Worm (Caenorhabditis elegans) whole organism, midembryonic: ENCODE data around the gene srx-23.

Experiments
- cog-1 ChIP-seq: sonication (generic microtip); optimal IDR thresholded peaks from 2 replicates; lab custom pipeline; 2016; ENCODE audit warnings: missing genetic modification characterization, missing compliant biosample characterization
- flt-1 ChIP-seq: fragments of 200-800 bp; sonication (Bioruptor generic); IDR thresholded peaks from 2 replicates; pipeline ENCODE4 v1.3.6; 2022; ENCODE audit warnings: missing genetic modification characterization, missing compliant biosample characterization
- med-1 ChIP-seq: sonication (generic microtip); optimal IDR thresholded peaks from 2 replicates; lab custom pipeline; 2017; ENCODE audit warnings: missing genetic modification characterization, mild to moderate bottlenecking, missing compliant biosample characterization, antibody characterized with exemption, missing genetic modification reagents; ENCODE audit not compliant: insufficient read depth
- ref-1 ChIP-seq: fragments of 200-800 bp; sonication (Bioruptor generic); conservative IDR thresholded peaks from 2 replicates; pipeline ENCODE4 v1.3.6; 2022; ENCODE audit warnings: missing genetic modification reagents, missing genetic modification characterization, missing compliant biosample characterization

DNA sequence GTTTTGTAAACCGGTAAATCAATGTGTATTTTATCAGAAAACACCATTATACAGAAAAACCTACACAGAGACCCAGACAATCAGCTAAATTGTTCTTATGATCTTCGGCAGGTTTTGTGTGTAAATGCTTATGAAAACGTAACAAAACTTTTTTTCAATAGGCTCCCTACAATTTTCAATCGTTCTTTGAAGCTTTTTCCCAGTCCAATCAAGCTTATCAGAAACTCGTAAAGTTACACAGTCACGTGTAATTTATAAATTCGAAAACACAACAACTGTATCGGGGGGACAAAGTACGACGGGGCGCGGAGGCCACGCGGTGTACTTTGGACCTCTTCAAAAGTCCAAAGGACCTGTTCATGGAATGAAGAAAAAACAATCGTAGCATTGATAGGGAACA, 48.1 kb downstream of the srx-23 start:
- TF ChIP-seq ref-1 (GFP tag; lab: Robert Waterston, UW) (no peak), cog-1 (tag; lab: Kevin White, UChicago) (no peak), med-1 (no peak), flt-1 (no peak)
